Worm (Caenorhabditis elegans) whole organism, L4 larva: ENCODE results near the gene odd-1.

Experiments
- ZK337.2 ChIP-seq: fragments of 200-800 bp; sonication (Bioruptor generic); IDR thresholded peaks from 2 replicates; pipeline ENCODE4 v1.3.6; 2022; ENCODE audit warnings: missing genetic modification reagents, missing genetic modification characterization, missing compliant biosample characterization
- ces-1 ChIP-seq: fragments of 150-350 bp; sonication (generic microtip); optimal IDR thresholded peaks from 4 replicates; lab custom pipeline; 2014; ENCODE audit warnings: missing biosample characterization, missing genetic modification reagents, missing genetic modification characterization
- lin-38 ChIP-seq: fragments of 200-800 bp; sonication (Bioruptor generic); IDR thresholded peaks from 2 replicates; pipeline ENCODE4 v1.3.6; 2022; ENCODE audit warnings: missing genetic modification reagents, missing genetic modification characterization, missing compliant biosample characterization
- nhr-11 ChIP-seq: fragments of 150-350 bp; optimal IDR thresholded peaks from 2 replicates; lab custom pipeline; 2014; ENCODE audit warnings: missing biosample characterization, missing genetic modification characterization
- nhr-25 ChIP-seq: sonication (generic microtip); optimal IDR thresholded peaks from 2 replicates; lab custom pipeline; 2017; ENCODE audit warnings: missing genetic modification characterization, mild to moderate bottlenecking, missing compliant biosample characterization, antibody characterized with exemption, moderate library complexity, borderline replicate concordance; ENCODE audit not compliant: insufficient read depth
- nhr-77 ChIP-seq: fragments of 150-350 bp; optimal IDR thresholded peaks from 2 replicates; lab custom pipeline; 2014; ENCODE audit warnings: missing biosample characterization, missing genetic modification characterization
- snpc-4 ChIP-seq: fragments of 150-350 bp; optimal IDR thresholded peaks from 2 replicates; lab custom pipeline; 2014; ENCODE audit warnings: missing biosample characterization, missing genetic modification characterization
- unc-62 ChIP-seq, 3 experiments: fragments of 150-350 bp in 1 of 3; sonication (generic microtip); optimal IDR thresholded peaks in 2 of 3; peaks in 1 of 3; 1 replicate in 1 of 3; 2 replicates in 2 of 3; lab custom pipeline; 2014 to 2017; ENCODE audit warnings: missing biosample characterization in 3 of 3, missing genetic modification characterization in 3 of 3, missing genetic modification reagents in 3 of 3, missing genotype in 1 of 3
- ztf-11 ChIP-seq: fragments of 150-350 bp; optimal IDR thresholded peaks from 2 replicates; lab custom pipeline; 2014; ENCODE audit warnings: missing biosample characterization, missing genetic modification characterization

DNA sequence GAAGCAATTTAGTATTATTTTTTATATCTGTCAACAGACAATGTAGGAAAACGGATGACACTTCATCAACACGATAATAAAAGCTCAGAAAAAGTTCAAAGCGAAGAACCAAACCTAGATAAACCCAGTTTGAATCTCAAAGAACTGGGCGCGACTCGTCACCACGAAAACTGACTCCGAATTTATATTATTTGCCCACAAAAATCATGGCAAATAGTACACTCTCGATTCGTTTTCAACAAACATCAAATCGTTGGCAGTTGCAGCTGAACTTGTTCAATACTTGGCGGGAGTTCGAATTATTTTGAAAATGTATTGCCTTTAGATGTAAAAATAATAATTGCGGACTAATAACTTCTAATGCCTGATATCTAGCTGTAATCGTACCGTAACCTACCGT lies 25.0 kb upstream of the odd-1 start:
- no peak for TF ChIP-seq ztf-11 (tag; lab: Kevin White, UChicago)
- no peak for TF ChIP-seq unc-62 (GFP tag; optimal IDR thresholded peaks at IDR 0.05 in 1 of 2; lab: Kevin White, UChicago)
- no peak for TF ChIP-seq unc-62 (tag; optimal IDR thresholded peaks at IDR 0.05; lab: Kevin White, UChicago)
- TF ChIP-seq nhr-25 (tag; lab: Kevin White, UChicago): no peak
- no peak for TF ChIP-seq snpc-4 (tag; lab: Kevin White, UChicago)
- no peak for TF ChIP-seq lin-38 (GFP tag; lab: Robert Waterston, UW)
- TF ChIP-seq ces-1 (GFP tag; lab: Kevin White, UChicago): no peak
- TF ChIP-seq nhr-11 (tag; lab: Kevin White, UChicago): no peak
- no peak for TF ChIP-seq nhr-77 (tag; lab: Kevin White, UChicago)
- TF ChIP-seq ZK337.2: no peak
